Worm (Caenorhabditis elegans): Measurements from ENCODE around the gene del-5.

Gene del-5

DNA sequence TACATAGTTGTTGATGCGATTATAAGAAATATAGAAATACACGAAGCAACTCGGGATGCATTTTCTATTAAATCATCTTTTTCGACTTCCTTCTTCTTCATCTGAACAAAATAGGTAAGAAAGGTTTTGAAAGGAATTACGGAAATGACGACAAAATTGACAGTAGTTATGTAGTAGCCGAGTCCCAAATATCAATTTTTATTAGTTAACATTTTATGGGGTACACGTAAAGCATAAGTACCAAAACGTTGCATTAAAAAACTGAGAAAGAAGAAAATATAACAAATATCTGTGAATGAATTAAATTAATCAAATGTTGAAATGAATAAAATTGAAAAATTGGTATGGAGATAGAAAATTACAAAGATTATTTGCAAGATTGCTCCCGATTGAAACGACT is 6.2 kb downstream of the del-5 start, which contains the start of gene col-177:
Gene col-177, minus strand, starts transcription at position 101 of the 400 bp plus-strand sequence.
- TF ChIP-seq sdz-38 (tag; optimal IDR thresholded peaks at IDR 0.05), result no peak
- TF ChIP-seq F57C9.4 (tag; optimal IDR thresholded peaks at IDR 0.05), result no peak
- no peak for TF ChIP-seq sptf-2 (GFP tag; optimal IDR thresholded peaks at IDR 0.05)
- no peak for TF ChIP-seq ccch-3 (GFP tag; optimal IDR thresholded peaks at IDR 0.05)
- TF ChIP-seq atf-7 (tag; optimal IDR thresholded peaks at IDR 0.05), result no peak

DNA sequence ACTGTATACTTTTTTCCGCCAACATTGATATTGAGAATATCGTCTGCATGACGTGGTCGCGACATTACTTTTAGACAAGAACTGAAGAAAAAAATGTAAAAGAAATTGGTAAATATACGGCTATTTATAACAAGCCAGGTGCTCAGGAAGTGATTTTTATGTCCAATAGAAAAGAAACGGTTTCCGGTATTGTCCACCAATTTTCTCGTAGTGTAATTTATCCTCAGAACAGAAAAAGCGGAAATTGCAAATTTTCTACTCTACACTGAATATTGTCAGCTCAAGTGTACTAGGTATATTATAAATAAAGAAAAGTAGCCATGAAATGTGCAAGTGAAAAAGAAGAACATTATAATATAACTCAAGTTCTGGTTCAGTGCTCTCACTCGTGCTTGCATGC is 8.8 kb downstream of the del-5 start, which contains the start of gene F59F3.6:
Gene F59F3.6, minus strand, starts transcription at position 101 of the 400 bp plus-strand sequence.
- no peak for TF ChIP-seq nhr-80 (tag; optimal IDR thresholded peaks at IDR 0.05)
- no peak for TF ChIP-seq madf-6 (GFP tag; IDR thresholded peaks at IDR 0.05)
- no peak for TF ChIP-seq lir-1 (GFP tag; conservative IDR thresholded peaks at IDR 0.05)
- TF ChIP-seq F57A8.1 (GFP tag; optimal IDR thresholded peaks at IDR 0.05), result no peak
- no peak for TF ChIP-seq ztf-22 (GFP tag; optimal IDR thresholded peaks at IDR 0.05)
- TF ChIP-seq lin-54 (GFP tag; optimal IDR thresholded peaks at IDR 0.05), result no peak
- no peak for TF ChIP-seq cebp-2 (GFP tag; IDR thresholded peaks at IDR 0.05)
- no peak for TF ChIP-seq unc-130 (GFP tag; optimal IDR thresholded peaks at IDR 0.05)
- no peak for TF ChIP-seq hlh-26 (GFP tag; conservative IDR thresholded peaks at IDR 0.05)
- TF ChIP-seq him-1 (tag; optimal IDR thresholded peaks at IDR 0.05), result no peak
- no peak for TF ChIP-seq nfya-2 (GFP tag; IDR thresholded peaks at IDR 0.05)
- no peak for TF ChIP-seq ztf-26 (tag; optimal IDR thresholded peaks at IDR 0.05)
- no peak for TF ChIP-seq egl-18 (GFP tag; IDR thresholded peaks at IDR 0.05)
- no peak for TF ChIP-seq mes-4 (tag; optimal IDR thresholded peaks at IDR 0.05)
- TF ChIP-seq dpff-1 (tag; optimal IDR thresholded peaks at IDR 0.05), result no peak
- TF ChIP-seq tbx-9 (tag; optimal IDR thresholded peaks at IDR 0.05; ENCODE audit: borderline replicate concordance), result no peak
- TF ChIP-seq ccch-3 (GFP tag; optimal IDR thresholded peaks at IDR 0.05), result no peak
- no peak for TF ChIP-seq ztf-3 (GFP tag; optimal IDR thresholded peaks at IDR 0.05)

DNA sequence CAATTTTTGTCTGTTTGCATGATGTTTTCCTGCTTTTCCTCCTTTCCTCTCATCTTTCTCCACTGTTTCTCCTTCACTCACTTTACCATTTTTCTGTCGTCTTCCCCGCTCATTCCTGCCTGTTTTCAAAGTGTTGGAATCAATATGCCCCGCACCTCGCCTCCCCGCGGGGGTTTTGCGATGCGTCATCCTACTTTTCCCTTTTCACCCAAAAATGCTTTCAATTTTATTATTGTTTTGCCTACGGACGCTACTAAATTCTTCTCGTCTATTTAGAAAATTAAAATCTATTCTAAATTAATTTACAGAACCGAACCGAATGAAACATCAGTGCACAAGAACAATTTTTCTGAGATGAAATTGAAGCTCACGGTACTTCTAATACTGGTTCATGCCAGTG is 15.8 kb downstream of the del-5 start, which contains the start of gene ver-3:
Gene ver-3, plus strand, starts transcription at position 301 of the 400 bp plus-strand sequence.
- TF ChIP-seq fkh-3 (tag; optimal IDR thresholded peaks at IDR 0.05), result no peak
- TF ChIP-seq ekl-4 (GFP tag; IDR thresholded peaks at IDR 0.05), result no peak
- TF ChIP-seq lin-26 (GFP tag; IDR thresholded peaks at IDR 0.05), result peak; percentile 10; the same call in 1 of the 2 replicates
- TF ChIP-seq F55B11.4 (tag; optimal IDR thresholded peaks at IDR 0.05; ENCODE audit: borderline replicate concordance, insufficient read depth), result no peak
- TF ChIP-seq lir-1 (GFP tag; conservative IDR thresholded peaks at IDR 0.05), result no peak

DNA sequence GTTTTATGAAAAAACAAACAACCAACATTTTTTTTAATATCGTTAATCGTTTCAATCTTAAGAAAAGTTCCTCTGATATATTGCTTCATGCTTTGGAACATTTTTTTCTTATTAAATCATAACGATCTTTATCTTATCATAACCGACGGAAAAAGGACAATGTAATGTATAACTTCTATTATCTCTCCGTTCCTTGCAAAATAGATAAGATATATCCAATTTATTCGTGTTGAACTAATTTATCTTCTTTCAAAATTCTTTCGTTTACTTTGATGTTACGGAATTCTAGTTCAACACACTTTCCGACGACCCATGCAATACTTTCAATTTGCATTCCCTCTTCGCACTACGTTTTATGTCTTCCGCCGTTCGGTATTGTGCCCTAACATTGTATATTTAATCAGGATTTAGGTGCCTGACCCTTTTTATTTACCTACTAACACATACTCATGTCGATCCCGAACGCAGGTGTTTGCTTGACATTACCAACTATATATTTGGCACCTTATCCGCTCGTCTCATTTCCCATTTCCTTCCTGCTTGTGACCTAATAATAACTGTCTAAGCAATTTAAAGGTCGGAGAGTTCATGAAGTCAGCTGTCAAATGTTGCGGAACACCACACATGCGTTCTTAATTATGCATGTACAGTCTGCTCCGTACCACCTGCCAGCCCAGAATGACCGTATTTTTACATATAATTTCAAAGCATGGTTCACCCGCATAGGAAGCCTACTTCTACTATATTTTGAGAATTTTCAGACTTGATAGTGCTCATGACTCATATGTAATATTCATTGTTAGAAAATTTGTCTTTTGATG is 16.4 kb downstream of the del-5 start:
- TF ChIP-seq bed-2 (GFP tag; IDR thresholded peaks at IDR 0.05) (no peak), lsy-27 (tag; optimal IDR thresholded peaks at IDR 0.05; ENCODE audit: borderline replicate concordance, insufficient read depth) (no peak), tbx-9 (tag; optimal IDR thresholded peaks at IDR 0.05; ENCODE audit: borderline replicate concordance) (no peak), ceh-40 (GFP tag; IDR thresholded peaks at IDR 0.05) (no peak), Y67H2A.10 (GFP tag; conservative IDR thresholded peaks at IDR 0.05) (no peak), mcd-1 (GFP tag; IDR thresholded peaks at IDR 0.05) (no peak), B0261.1 (tag; optimal IDR thresholded peaks at IDR 0.05) (no peak), snpc-4 (GFP tag; optimal IDR thresholded peaks at IDR 0.05) (no peak), snpc-4 (tag; optimal IDR thresholded peaks at IDR 0.05) (no peak), F39B2.1 (GFP tag; IDR thresholded peaks at IDR 0.05) (no peak), ztf-6 (GFP tag; IDR thresholded peaks at IDR 0.05) (no peak)

Measured in whole organism, young adult.